Worm (Caenorhabditis elegans) whole organism, dauer: ENCODE data around the gene fbxa-38.
"Not testable (repeated sequence)": the region's sequence is repeated elsewhere in the genome, so short reads cannot be mapped to it uniquely, and the experiment has no call there.

ENCODE experiments used
- unc-62 ChIP-seq: sonication (generic microtip); optimal IDR thresholded peaks from 2 replicates; lab custom pipeline; 2017; ENCODE audit warnings: missing biosample characterization, missing genetic modification reagents, missing genetic modification characterization

fbxa-38 gene

ce11 chrIII:2245727-2246126, 21.3 kb downstream of the fbxa-38 start, which contains the start of gene srd-67:
Gene srd-67 (minus strand): TSS chrIII:2245827.
- no peak for TF ChIP-seq unc-62

- no peak for TF ChIP-seq unc-62
Measured at ce11 chrIII:2251348-2251747, 26.9 kb downstream of the fbxa-38 start, which contains the start of gene fbxa-7. Gene fbxa-7 (minus strand): TSS chrIII:2251448.

DNA sequence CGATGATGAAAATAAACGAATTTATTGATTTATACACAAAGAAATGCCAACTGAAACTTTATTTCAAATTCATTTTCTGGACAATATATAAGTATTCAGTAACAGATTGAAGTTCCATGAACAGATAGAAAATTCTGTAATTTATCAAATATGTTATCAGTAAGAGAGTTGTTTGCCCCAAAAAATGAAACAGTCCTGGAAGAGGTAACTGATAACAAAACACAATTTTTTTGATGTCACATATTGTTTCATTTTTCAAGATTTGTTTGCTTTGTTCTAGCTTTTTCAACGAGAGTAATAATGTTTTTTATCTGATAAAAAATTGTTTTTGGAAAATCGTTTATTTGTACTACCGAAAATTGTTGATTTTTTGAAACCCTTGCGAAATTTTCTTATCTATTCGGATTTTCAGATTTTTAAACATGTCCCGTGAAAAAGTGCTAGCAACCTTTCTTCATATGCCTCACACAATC, 28.6 kb downstream of the fbxa-38 start, which contains the start of gene fbxa-73:
fbxa-73 (plus strand) TSS at position 423 of the 473 bp plus-strand sequence.
- no peak for TF ChIP-seq unc-62

- TF ChIP-seq unc-62: no peak
Measured at ce11 chrIII:2255522-2255921, 31.1 kb downstream of the fbxa-38 start, which contains the start of gene fbxa-71. Gene fbxa-71 (plus strand): TSS chrIII:2255822.

ce11 chrIII:2258863-2259262, 34.4 kb downstream of the fbxa-38 start, which contains the start of gene fbxa-43:
Gene fbxa-43 (minus strand): TSS chrIII:2258963.
- TF ChIP-seq unc-62: no peak

DNA sequence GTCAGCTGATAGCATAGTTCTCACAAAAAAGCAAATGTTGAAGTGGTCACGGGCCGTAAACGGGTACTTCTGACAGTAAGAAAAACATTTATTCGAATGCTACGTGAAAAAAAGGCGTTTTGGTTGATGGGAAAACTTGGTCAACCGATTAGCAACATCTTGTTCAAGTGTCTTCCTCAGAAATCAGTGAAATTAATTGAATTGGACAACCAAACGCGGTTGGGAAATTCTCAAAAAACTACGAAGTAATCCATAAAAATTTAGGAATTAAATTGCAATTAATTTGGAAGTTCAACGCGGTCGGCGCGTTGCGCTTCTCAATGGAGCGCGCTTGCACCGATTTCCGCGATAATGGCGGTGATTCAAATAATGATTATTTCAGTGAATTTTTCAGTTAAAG, 34.9 kb downstream of the fbxa-38 start:
- no peak for TF ChIP-seq unc-62

ce11 chrIII:2261353-2261752, 36.9 kb downstream of the fbxa-38 start, which contains the start of gene fbxa-42:
Gene fbxa-42 (minus strand): TSS chrIII:2261453.
- TF ChIP-seq unc-62: not testable (repeated sequence)

ce11 chrIII:2262942-2263341, 38.5 kb downstream of the fbxa-38 start, which contains the start of gene Y54F10BM.6:
Gene Y54F10BM.6 (plus strand): TSS chrIII:2263242.
- TF ChIP-seq unc-62: no peak

DNA sequence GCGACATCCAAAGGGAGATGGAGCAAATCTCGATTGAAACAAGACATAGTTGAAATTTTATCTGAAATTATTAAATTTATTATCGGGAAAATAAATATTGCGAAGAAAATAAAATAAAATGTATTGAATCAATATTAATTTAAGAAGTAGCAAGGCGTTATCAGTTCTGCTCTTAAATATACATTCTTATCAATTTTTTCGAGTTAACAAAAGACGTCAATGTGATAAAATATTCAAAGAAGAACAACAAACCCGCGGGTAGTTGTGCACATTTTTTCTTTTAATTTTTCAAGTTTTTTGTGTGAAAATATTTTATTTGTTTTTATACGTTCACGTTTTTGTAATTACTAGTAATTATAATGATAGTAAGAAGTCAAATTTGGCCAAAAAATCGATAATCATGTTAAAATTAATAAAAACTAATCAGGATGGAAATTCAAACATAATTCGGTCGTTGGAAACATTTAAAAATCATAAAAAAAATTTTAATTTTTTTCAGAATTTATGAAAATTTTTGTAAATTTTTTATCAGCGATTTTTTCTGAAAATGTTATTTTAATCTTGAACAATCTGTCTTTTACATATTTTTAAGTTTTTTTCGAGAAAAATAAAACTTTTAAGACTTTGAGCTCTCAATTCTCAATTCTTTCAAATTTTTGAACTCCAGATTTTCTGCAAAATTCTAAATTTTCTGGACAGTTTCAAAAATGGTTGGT, 41.7 kb downstream of the fbxa-38 start, which contains the start of gene fbxa-9:
fbxa-9 (plus strand) TSS at position 666 of the 716 bp plus-strand sequence.
- TF ChIP-seq unc-62: no peak

- no peak for TF ChIP-seq unc-62
Measured at ce11 chrIII:2272075-2272474, 47.6 kb downstream of the fbxa-38 start, which contains the start of gene fbxa-48. Gene fbxa-48 (minus strand): TSS chrIII:2272175.

DNA sequence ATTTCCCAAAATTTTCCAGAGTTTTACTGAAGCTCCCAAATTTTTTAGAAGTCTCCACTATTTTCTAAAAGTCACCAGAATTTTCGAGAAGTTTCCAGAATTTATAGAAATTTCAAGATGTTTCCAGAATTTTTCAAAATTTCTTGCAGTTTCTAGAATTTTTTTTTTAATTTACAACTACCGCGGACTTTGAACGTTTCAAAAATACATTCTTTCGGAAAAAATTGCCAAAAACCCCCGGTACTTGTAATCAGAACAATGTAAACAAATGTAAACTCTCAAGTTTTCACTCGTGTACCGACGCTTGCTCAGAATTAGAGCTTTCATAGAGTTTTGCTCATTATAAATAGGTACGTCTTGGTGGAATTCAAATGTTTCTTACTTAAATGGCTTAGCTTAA, 48.3 kb downstream of the fbxa-38 start, which contains the start of gene fbxa-39:
fbxa-39 (plus strand) TSS at position 301 of the 400 bp plus-strand sequence.
- no peak for TF ChIP-seq unc-62
